Worm (Caenorhabditis elegans) whole organism, L3 larva: ENCODE measurements around the gene D1025.1.

Experiments
- R02D3.7 ChIP-seq: fragments of 150-350 bp; optimal IDR thresholded peaks from 2 replicates; lab custom pipeline; 2014; ENCODE audit warnings: missing biosample characterization, missing genetic modification characterization
- ZK546.5 ChIP-seq: sonication (generic microtip); optimal IDR thresholded peaks from 2 replicates; lab custom pipeline; 2017; ENCODE audit warnings: missing biosample characterization, missing genetic modification characterization
- aly-2 ChIP-seq: fragments of 150-350 bp; optimal IDR thresholded peaks from 2 replicates; lab custom pipeline; 2014; ENCODE audit warnings: missing biosample characterization, missing genetic modification characterization
- ama-1 ChIP-seq: fragments of 150-350 bp; optimal IDR thresholded peaks from 2 replicates; lab custom pipeline; 2018
- ceh-16 ChIP-seq: sonication (generic microtip); optimal IDR thresholded peaks from 2 replicates; lab custom pipeline; 2017; ENCODE audit warnings: missing biosample characterization, missing genetic modification characterization
- ceh-82 ChIP-seq: fragments of 150-350 bp; optimal IDR thresholded peaks from 2 replicates; lab custom pipeline; 2014; ENCODE audit warnings: missing biosample characterization, missing genetic modification characterization
- ceh-9 ChIP-seq: sonication (generic microtip); optimal IDR thresholded peaks from 2 replicates; lab custom pipeline; 2018; ENCODE audit warnings: missing biosample characterization, missing genetic modification characterization
- daf-12 ChIP-seq: fragments of 150-350 bp; optimal IDR thresholded peaks from 2 replicates; lab custom pipeline; 2014; ENCODE audit warnings: missing biosample characterization, missing genetic modification reagents, missing genetic modification characterization
- egl-27 ChIP-seq: sonication (generic microtip); optimal IDR thresholded peaks from 4 replicates; lab custom pipeline; 2017; ENCODE audit warnings: missing biosample characterization, missing genetic modification reagents, missing genetic modification characterization
- egl-5 ChIP-seq: fragments of 150-350 bp; optimal IDR thresholded peaks from 2 replicates; lab custom pipeline; 2017; ENCODE audit warnings: missing biosample characterization, missing genetic modification reagents, missing genetic modification characterization, inconsistent platforms
- elt-1 ChIP-seq: fragments of 150-350 bp; optimal IDR thresholded peaks from 2 replicates; lab custom pipeline; 2014; ENCODE audit warnings: missing biosample characterization, missing genetic modification characterization
- elt-2 ChIP-seq: sonication (generic microtip); optimal IDR thresholded peaks from 2 replicates; lab custom pipeline; 2016; ENCODE audit warnings: missing genetic modification reagents, mild to moderate bottlenecking, missing genetic modification characterization, missing compliant biosample characterization
- elt-3 ChIP-seq, 3 experiments: fragments of 150-350 bp in 1 of 3; sonication (generic microtip) in 2 of 3; optimal IDR thresholded peaks; 2 replicates in 2 of 3; 4 replicates in 1 of 3; lab custom pipeline; 2014 to 2017; ENCODE audit warnings: missing biosample characterization in 3 of 3, missing genetic modification characterization in 3 of 3
- eor-1 ChIP-seq, 2 experiments: fragments of 150-350 bp; optimal IDR thresholded peaks; 2 replicates each; lab custom pipeline; 2014 to 2018; ENCODE audit warnings: missing biosample characterization in 2 of 2, missing genetic modification characterization in 2 of 2
- fkh-10 ChIP-seq: sonication (generic microtip); optimal IDR thresholded peaks from 2 replicates; lab custom pipeline; 2017; ENCODE audit warnings: missing biosample characterization, missing genetic modification reagents, missing genetic modification characterization
- fkh-2 ChIP-seq: fragments of 150-350 bp; optimal IDR thresholded peaks from 2 replicates; lab custom pipeline; 2014; ENCODE audit warnings: missing biosample characterization, missing genetic modification reagents, missing genetic modification characterization
- fos-1 ChIP-seq: fragments of 150-350 bp; optimal IDR thresholded peaks from 2 replicates; lab custom pipeline; 2014; ENCODE audit warnings: missing biosample characterization, missing genetic modification characterization
- hmg-11 ChIP-seq: sonication (generic microtip); optimal IDR thresholded peaks from 2 replicates; lab custom pipeline; 2016; ENCODE audit warnings: missing genetic modification characterization, missing compliant biosample characterization
- jun-1 ChIP-seq: fragments of 150-350 bp; optimal IDR thresholded peaks from 2 replicates; lab custom pipeline; 2014; ENCODE audit warnings: missing biosample characterization, missing genetic modification reagents, missing genetic modification characterization
- lin-15B ChIP-seq: fragments of 150-350 bp; optimal IDR thresholded peaks from 2 replicates; lab custom pipeline; 2014; ENCODE audit warnings: missing biosample characterization, missing genetic modification characterization
- lin-39 ChIP-seq: fragments of 150-350 bp; optimal IDR thresholded peaks from 2 replicates; lab custom pipeline; 2018; ENCODE audit warnings: missing biosample characterization, missing genetic modification reagents, missing genetic modification characterization
- lsy-12 ChIP-seq: sonication (generic microtip); optimal IDR thresholded peaks from 2 replicates; lab custom pipeline; 2016; ENCODE audit warnings: mild to moderate bottlenecking, missing genetic modification characterization, missing compliant biosample characterization
- mdl-1 ChIP-seq: fragments of 150-350 bp; optimal IDR thresholded peaks from 2 replicates; lab custom pipeline; 2014; ENCODE audit warnings: missing biosample characterization, missing genetic modification characterization
- mml-1 ChIP-seq: fragments of 150-350 bp; sonication (generic microtip); optimal IDR thresholded peaks from 3 replicates; lab custom pipeline; 2014; ENCODE audit warnings: missing biosample characterization, missing genetic modification characterization
- nfya-1 ChIP-seq: sonication (generic microtip); optimal IDR thresholded peaks from 2 replicates; lab custom pipeline; 2017; ENCODE audit warnings: missing genetic modification characterization, mild to moderate bottlenecking, missing compliant biosample characterization, antibody characterized with exemption, moderate library complexity; ENCODE audit not compliant: insufficient read depth
- nhr-11 ChIP-seq: fragments of 150-350 bp; optimal IDR thresholded peaks from 2 replicates; lab custom pipeline; 2014; ENCODE audit warnings: missing biosample characterization, missing genetic modification characterization
- nhr-12 ChIP-seq: fragments of 150-350 bp; optimal IDR thresholded peaks from 2 replicates; lab custom pipeline; 2014; ENCODE audit warnings: missing biosample characterization, missing genetic modification characterization
- nhr-23 ChIP-seq: fragments of 150-350 bp; optimal IDR thresholded peaks from 2 replicates; lab custom pipeline; 2014; ENCODE audit warnings: missing biosample characterization, missing genetic modification reagents, missing genetic modification characterization
- nhr-25 ChIP-seq: sonication (generic microtip); optimal IDR thresholded peaks from 2 replicates; lab custom pipeline; 2017; ENCODE audit warnings: missing biosample characterization, missing genetic modification characterization
- nhr-28 ChIP-seq: fragments of 150-350 bp; optimal IDR thresholded peaks from 2 replicates; lab custom pipeline; 2014; ENCODE audit warnings: missing biosample characterization, missing genetic modification characterization
- nhr-43 ChIP-seq: sonication (generic microtip); optimal IDR thresholded peaks from 2 replicates; lab custom pipeline; 2016; ENCODE audit warnings: mild to moderate bottlenecking, missing genetic modification characterization, missing compliant biosample characterization; ENCODE audit not compliant: poor library complexity, severe bottlenecking
- nhr-67 ChIP-seq: fragments of 150-350 bp; optimal IDR thresholded peaks from 2 replicates; lab custom pipeline; 2014; ENCODE audit warnings: missing biosample characterization, missing genetic modification characterization
- nhr-76 ChIP-seq: fragments of 150-350 bp; sonication (generic microtip); optimal IDR thresholded peaks from 5 replicates; lab custom pipeline; 2014; ENCODE audit warnings: missing biosample characterization, missing genetic modification characterization
- nhr-77 ChIP-seq: fragments of 150-350 bp; optimal IDR thresholded peaks from 2 replicates; lab custom pipeline; 2014; ENCODE audit warnings: missing biosample characterization, missing genetic modification characterization
- pha-4 ChIP-seq: fragments of 150-350 bp; optimal IDR thresholded peaks from 2 replicates; lab custom pipeline; 2014; ENCODE audit warnings: missing biosample characterization, missing genetic modification reagents, missing genetic modification characterization
- sea-2 ChIP-seq: fragments of 150-350 bp; sonication (generic microtip); optimal IDR thresholded peaks from 4 replicates; lab custom pipeline; 2014; ENCODE audit warnings: missing biosample characterization, missing genetic modification reagents, missing genetic modification characterization
- skn-1 ChIP-seq: fragments of 150-350 bp; optimal IDR thresholded peaks from 2 replicates; lab custom pipeline; 2014; ENCODE audit warnings: missing biosample characterization, missing genetic modification characterization
- snpc-4 ChIP-seq: fragments of 150-350 bp; optimal IDR thresholded peaks from 2 replicates; lab custom pipeline; 2014; ENCODE audit warnings: missing biosample characterization, missing genetic modification characterization
- tbx-2 ChIP-seq: sonication (generic microtip); optimal IDR thresholded peaks from 2 replicates; lab custom pipeline; 2016; ENCODE audit warnings: mild to moderate bottlenecking, missing genetic modification characterization, missing compliant biosample characterization
- unc-39 ChIP-seq: sonication (generic microtip); optimal IDR thresholded peaks from 4 replicates; lab custom pipeline; 2017; ENCODE audit warnings: missing biosample characterization, missing genetic modification characterization
- unc-62 ChIP-seq: fragments of 150-350 bp; sonication (generic microtip); optimal IDR thresholded peaks from 4 replicates; lab custom pipeline; 2014; ENCODE audit warnings: missing biosample characterization, missing genetic modification reagents, missing genetic modification characterization
- ztf-11 ChIP-seq: fragments of 150-350 bp; optimal IDR thresholded peaks from 2 replicates; lab custom pipeline; 2014; ENCODE audit warnings: missing biosample characterization, missing genetic modification characterization

The D1025.1 gene

ce11 chrX:14545543-14545942 is 25.0 kb downstream of the D1025.1 start, which contains the start of gene enri-2:
enri-2 (plus strand) TSS chrX:14545843.
- TF ChIP-seq fkh-10 (GFP tag; lab: Kevin White, UChicago) (no peak), mml-1 (tag; lab: Kevin White, UChicago) (no peak), jun-1 (no peak), nhr-77 (no peak), nhr-28 (no peak), eor-1 (tag; optimal IDR thresholded peaks at IDR 0.05; lab: Kevin White, UChicago) (no peak), nhr-25 (tag; lab: Kevin White, UChicago) (no peak), elt-3 (tag; optimal IDR thresholded peaks at IDR 0.05; lab: Kevin White, UChicago) (no peak), ama-1 (no peak), nhr-11 (no peak), elt-2 (tag; lab: Kevin White, UChicago) (no peak), egl-5 (tag; lab: Kevin White, UChicago) (no peak), lsy-12 (tag; lab: Kevin White, UChicago) (no peak), unc-62 (GFP tag; lab: Kevin White, UChicago) (no peak), sea-2 (no peak), skn-1 (tag; lab: Kevin White, UChicago) (no peak), ceh-82 (tag; lab: Kevin White, UChicago) (no peak), egl-27 (tag; lab: Kevin White, UChicago) (no peak), unc-39 (no peak), aly-2 (no peak)

- TF ChIP-seq jun-1 (no peak), fkh-2 (no peak), nhr-23 (no peak), elt-1 (no peak), nhr-67 (tag; lab: Kevin White, UChicago) (no peak), mdl-1 (tag; lab: Kevin White, UChicago) (no peak), elt-2 (tag; lab: Kevin White, UChicago) (no peak), sea-2 (no peak), nfya-1 (tag; lab: Kevin White, UChicago) (no peak), elt-3 (tag; optimal IDR thresholded peaks at IDR 0.05; lab: Kevin White, UChicago) (no peak), snpc-4 (tag; lab: Kevin White, UChicago) (no peak), mml-1 (tag; lab: Kevin White, UChicago) (no peak), unc-62 (GFP tag; lab: Kevin White, UChicago) (no peak), aly-2 (no peak), fkh-10 (GFP tag; lab: Kevin White, UChicago) (no peak), nhr-12 (tag; lab: Kevin White, UChicago) (no peak), lin-15B (tag; lab: Kevin White, UChicago) (no peak), lin-39 (no peak)
- TF ChIP-seq, all 47 proteins: peak for 0
Observed at ce11 chrX:14549709-14550199, 29.2 kb downstream of the D1025.1 start, which contains the start of gene ram-5. ram-5 (plus strand) TSS chrX:14550149.

- TF ChIP-seq elt-2 (tag; lab: Kevin White, UChicago) (no peak), nhr-77 (no peak), ZK546.5 (tag; lab: Kevin White, UChicago) (no peak), pha-4 (tag; lab: Kevin White, UChicago) (no peak), fkh-10 (GFP tag; lab: Kevin White, UChicago) (no peak), skn-1 (tag; lab: Kevin White, UChicago) (no peak), nhr-67 (tag; lab: Kevin White, UChicago) (no peak), nhr-25 (tag; lab: Kevin White, UChicago) (no peak), egl-27 (tag; lab: Kevin White, UChicago) (no peak), sea-2 (no peak), ama-1 (no peak), aly-2 (no peak), nhr-28 (no peak), egl-5 (tag; lab: Kevin White, UChicago) (no peak), ceh-82 (tag; lab: Kevin White, UChicago) (no peak), snpc-4 (tag; lab: Kevin White, UChicago) (no peak), ceh-9 (tag; lab: Kevin White, UChicago) (no peak), fos-1 (tag; lab: Kevin White, UChicago) (no peak), lsy-12 (tag; lab: Kevin White, UChicago) (no peak)
Observed at ce11 chrX:14556403-14556802, 35.8 kb downstream of the D1025.1 start.

- TF ChIP-seq unc-39 (no peak), unc-62 (GFP tag; lab: Kevin White, UChicago) (no peak), tbx-2 (tag; lab: Kevin White, UChicago) (peak; percentile 47), pha-4 (tag; lab: Kevin White, UChicago) (peak; percentile 60), nhr-76 (tag; lab: Kevin White, UChicago) (no peak), elt-1 (no peak), ZK546.5 (tag; lab: Kevin White, UChicago) (no peak), R02D3.7 (tag; lab: Kevin White, UChicago) (no peak), mdl-1 (tag; lab: Kevin White, UChicago) (peak; percentile 10), ztf-11 (tag; lab: Kevin White, UChicago) (no peak), aly-2 (no peak), daf-12 (tag; lab: Kevin White, UChicago) (no peak), nhr-23 (peak; percentile 10), fkh-10 (GFP tag; lab: Kevin White, UChicago) (peak; percentile 20), fos-1 (tag; lab: Kevin White, UChicago) (no peak), nhr-43 (tag; lab: Kevin White, UChicago) (peak; percentile 38), nhr-25 (tag; lab: Kevin White, UChicago) (no peak), ceh-9 (tag; lab: Kevin White, UChicago) (no peak), eor-1 (tag; optimal IDR thresholded peaks at IDR 0.05; lab: Kevin White, UChicago) (no peak), hmg-11 (peak; percentile 12), snpc-4 (tag; lab: Kevin White, UChicago) (no peak), elt-3 (tag; optimal IDR thresholded peaks at IDR 0.05; lab: Kevin White, UChicago) (no peak), lin-39 (peak; percentile 80), jun-1 (no peak), ceh-16 (tag; lab: Kevin White, UChicago) (no peak), nhr-12 (tag; lab: Kevin White, UChicago) (no peak)
Observed at ce11 chrX:14557352-14557935, 36.9 kb downstream of the D1025.1 start.
